Worm (Caenorhabditis elegans) whole organism, L4 larva: ENCODE measurements around the gene F46B6.2.
A peak's percentile ranks its signal among the peaks of the same experiment; 100 is the strongest.

Experiments
- D1046.2 ChIP-seq: fragments of 200-800 bp; sonication (Bioruptor generic); IDR thresholded peaks from 2 replicates; pipeline ENCODE4 v1.3.6; 2022; ENCODE audit warnings: missing genetic modification characterization, missing compliant biosample characterization
- F26F4.8 ChIP-seq: fragments of 200-800 bp; sonication (Bioruptor generic); conservative IDR thresholded peaks from 2 replicates; pipeline ENCODE4 v1.3.6; 2022; ENCODE audit warnings: missing genetic modification characterization, missing compliant biosample characterization
- R02D3.7 ChIP-seq: fragments of 150-350 bp; sonication (generic microtip); optimal IDR thresholded peaks from 3 replicates; lab custom pipeline; 2014; ENCODE audit warnings: missing biosample characterization, missing genetic modification characterization
- T20F7.1 ChIP-seq: fragments of 200-800 bp; sonication (Bioruptor generic); optimal IDR thresholded peaks from 2 replicates; lab custom pipeline; 2018; ENCODE audit warnings: mild to moderate bottlenecking, missing genetic modification characterization, missing compliant biosample characterization
- ZK337.2 ChIP-seq: fragments of 200-800 bp; sonication (Bioruptor generic); IDR thresholded peaks from 2 replicates; pipeline ENCODE4 v1.3.6; 2022; ENCODE audit warnings: missing genetic modification reagents, missing genetic modification characterization, missing compliant biosample characterization
- aha-1 ChIP-seq: fragments of 150-350 bp; peaks from one replicate; lab custom pipeline; 2014; ENCODE audit warnings: missing biosample characterization, missing genetic modification characterization
- arid-1 ChIP-seq: fragments of 200-800 bp; sonication (Bioruptor generic); conservative IDR thresholded peaks from 2 replicates; pipeline ENCODE4 v1.3.6; 2022; ENCODE audit warnings: missing genetic modification reagents, missing genetic modification characterization, missing compliant biosample characterization
- ceh-62 ChIP-seq: sonication (generic microtip); optimal IDR thresholded peaks from 2 replicates; lab custom pipeline; 2017; ENCODE audit warnings: missing biosample characterization, missing genetic modification characterization
- ceh-82 ChIP-seq: sonication (generic microtip); optimal IDR thresholded peaks from 2 replicates; lab custom pipeline; 2017; ENCODE audit warnings: missing biosample characterization, missing genetic modification characterization
- ces-1 ChIP-seq: fragments of 150-350 bp; sonication (generic microtip); optimal IDR thresholded peaks from 4 replicates; lab custom pipeline; 2014; ENCODE audit warnings: missing biosample characterization, missing genetic modification reagents, missing genetic modification characterization
- daf-12 ChIP-seq: fragments of 150-350 bp; optimal IDR thresholded peaks from 2 replicates; lab custom pipeline; 2014; ENCODE audit warnings: missing biosample characterization, missing genetic modification reagents, missing genetic modification characterization
- daf-16 ChIP-seq, 3 experiments: sonication (generic microtip); optimal IDR thresholded peaks; 2 replicates each; lab custom pipeline; 2016 to 2017; ENCODE audit warnings: missing genetic modification characterization in 3 of 3, missing genetic modification reagents in 3 of 3, mild to moderate bottlenecking in 2 of 3, missing compliant biosample characterization in 2 of 3, missing biosample characterization in 1 of 3, moderate library complexity in 1 of 3
- dmd-6 ChIP-seq: fragments of 200-800 bp; sonication (Bioruptor generic); IDR thresholded peaks from 2 replicates; pipeline ENCODE4 v1.3.6; 2022; ENCODE audit warnings: missing genetic modification reagents, missing genetic modification characterization, missing compliant biosample characterization
- dmd-8 ChIP-seq: fragments of 200-800 bp; sonication (Bioruptor generic); IDR thresholded peaks from 2 replicates; pipeline ENCODE4 v1.3.6; 2022; ENCODE audit warnings: missing genetic modification characterization, missing compliant biosample characterization
- dmd-9 ChIP-seq: fragments of 200-800 bp; sonication (Bioruptor generic); IDR thresholded peaks from 2 replicates; pipeline ENCODE4 v1.3.6; 2022; ENCODE audit warnings: missing genetic modification reagents, missing genetic modification characterization, missing compliant biosample characterization
- dpl-1 ChIP-seq: fragments of 150-350 bp; optimal IDR thresholded peaks from 2 replicates; lab custom pipeline; 2014; ENCODE audit warnings: missing biosample characterization, missing genetic modification reagents, missing genetic modification characterization
- dve-1 ChIP-seq: sonication (generic microtip); optimal IDR thresholded peaks from 2 replicates; lab custom pipeline; 2017; ENCODE audit warnings: antibody characterized with exemption, mild to moderate bottlenecking, missing genetic modification characterization, missing compliant biosample characterization; ENCODE audit not compliant: insufficient read depth
- egl-27 ChIP-seq: sonication (generic microtip); optimal IDR thresholded peaks from 3 replicates; lab custom pipeline; 2017; ENCODE audit warnings: missing biosample characterization, missing genetic modification reagents, missing genetic modification characterization
- egl-43 ChIP-seq: fragments of 200-800 bp; sonication (Bioruptor generic); IDR thresholded peaks from 2 replicates; pipeline ENCODE4 v1.3.6; 2022; ENCODE audit warnings: missing genetic modification reagents, missing genetic modification characterization, missing compliant biosample characterization
- fos-1 ChIP-seq: fragments of 150-350 bp; optimal IDR thresholded peaks from 2 replicates; lab custom pipeline; 2014; ENCODE audit warnings: missing biosample characterization, missing genetic modification characterization
- hlh-11 ChIP-seq: fragments of 200-800 bp; sonication (Bioruptor generic); optimal IDR thresholded peaks from 2 replicates; lab custom pipeline; 2018; ENCODE audit warnings: mild to moderate bottlenecking, missing genetic modification characterization, missing compliant biosample characterization
- hlh-30 ChIP-seq: sonication (generic microtip); optimal IDR thresholded peaks from 2 replicates; lab custom pipeline; 2017; ENCODE audit warnings: antibody characterized with exemption, mild to moderate bottlenecking, missing genetic modification characterization, missing compliant biosample characterization; ENCODE audit not compliant: insufficient read depth
- hmg-1.1 ChIP-seq: fragments of 200-800 bp; sonication (Bioruptor generic); IDR thresholded peaks from 2 replicates; pipeline ENCODE4 v1.3.6; 2022; ENCODE audit warnings: missing genetic modification reagents, missing genetic modification characterization, missing compliant biosample characterization
- lin-1 ChIP-seq: fragments of 200-800 bp; sonication (Bioruptor generic); IDR thresholded peaks from 2 replicates; pipeline ENCODE4 v1.3.6; 2022; ENCODE audit warnings: missing genetic modification reagents, missing genetic modification characterization, missing compliant biosample characterization
- lin-15B ChIP-seq: fragments of 150-350 bp; sonication (generic microtip); optimal IDR thresholded peaks from 3 replicates; lab custom pipeline; 2014; ENCODE audit warnings: missing biosample characterization, missing genetic modification characterization
- lin-29 ChIP-seq: fragments of 200-800 bp; sonication (Bioruptor generic); IDR thresholded peaks from 2 replicates; pipeline ENCODE4 v1.3.6; 2022; ENCODE audit warnings: missing genetic modification reagents, missing genetic modification characterization, missing compliant biosample characterization
- lin-38 ChIP-seq: fragments of 200-800 bp; sonication (Bioruptor generic); IDR thresholded peaks from 2 replicates; pipeline ENCODE4 v1.3.6; 2022; ENCODE audit warnings: missing genetic modification reagents, missing genetic modification characterization, missing compliant biosample characterization
- madf-5 ChIP-seq, 2 experiments: fragments of 200-800 bp; sonication (Bioruptor generic); IDR thresholded peaks; 2 replicates each; pipeline ENCODE4 v1.3.6; 2022; ENCODE audit warnings: missing compliant biosample characterization in 2 of 2, missing genetic modification characterization in 2 of 2
- mdt-29 ChIP-seq: fragments of 200-800 bp; sonication (Bioruptor generic); IDR thresholded peaks from 2 replicates; pipeline ENCODE4 v1.3.6; 2022; ENCODE audit warnings: missing genetic modification reagents, missing genetic modification characterization, missing compliant biosample characterization
- mep-1 ChIP-seq: fragments of 150-350 bp; sonication (generic microtip); optimal IDR thresholded peaks from 3 replicates; lab custom pipeline; 2014; ENCODE audit warnings: missing biosample characterization, missing genetic modification characterization
- mxl-3 ChIP-seq: fragments of 200-800 bp; sonication (Bioruptor generic); optimal IDR thresholded peaks from 2 replicates; lab custom pipeline; 2018; ENCODE audit warnings: mild to moderate bottlenecking, missing genetic modification characterization, missing compliant biosample characterization
- nhr-10 ChIP-seq: fragments of 150-350 bp; optimal IDR thresholded peaks from 2 replicates; lab custom pipeline; 2014; ENCODE audit warnings: missing biosample characterization, missing genetic modification characterization
- nhr-237 ChIP-seq: sonication (generic microtip); optimal IDR thresholded peaks from 2 replicates; lab custom pipeline; 2017; ENCODE audit warnings: missing biosample characterization, missing genetic modification characterization
- nhr-25 ChIP-seq: sonication (generic microtip); optimal IDR thresholded peaks from 2 replicates; lab custom pipeline; 2017; ENCODE audit warnings: missing genetic modification characterization, mild to moderate bottlenecking, missing compliant biosample characterization, antibody characterized with exemption, moderate library complexity, borderline replicate concordance; ENCODE audit not compliant: insufficient read depth
- nhr-28 ChIP-seq: fragments of 150-350 bp; optimal IDR thresholded peaks from 2 replicates; lab custom pipeline; 2014; ENCODE audit warnings: missing biosample characterization, missing genetic modification characterization
- nhr-48 ChIP-seq: sonication (generic microtip); optimal IDR thresholded peaks from 2 replicates; lab custom pipeline; 2016; ENCODE audit warnings: mild to moderate bottlenecking, missing genetic modification characterization, missing compliant biosample characterization
- nhr-77 ChIP-seq: fragments of 150-350 bp; optimal IDR thresholded peaks from 2 replicates; lab custom pipeline; 2014; ENCODE audit warnings: missing biosample characterization, missing genetic modification characterization
- pqm-1 ChIP-seq: sonication (generic microtip); optimal IDR thresholded peaks from 2 replicates; lab custom pipeline; 2017; ENCODE audit warnings: missing biosample characterization, missing genetic modification characterization
- saeg-2 ChIP-seq: fragments of 200-800 bp; sonication (Bioruptor generic); IDR thresholded peaks from 2 replicates; pipeline ENCODE4 v1.3.6; 2022; ENCODE audit warnings: missing genetic modification reagents, missing genetic modification characterization, missing compliant biosample characterization
- set-16 ChIP-seq: fragments of 200-800 bp; sonication (Bioruptor generic); IDR thresholded peaks from 2 replicates; pipeline ENCODE4 v1.3.6; 2022; ENCODE audit warnings: missing genetic modification reagents, missing genetic modification characterization, missing compliant biosample characterization
- skn-1 ChIP-seq: fragments of 150-350 bp; optimal IDR thresholded peaks from 2 replicates; lab custom pipeline; 2014; ENCODE audit warnings: missing biosample characterization, missing genetic modification characterization
- spr-3 ChIP-seq: fragments of 200-800 bp; sonication (Bioruptor generic); optimal IDR thresholded peaks from 2 replicates; lab custom pipeline; 2018; ENCODE audit warnings: mild to moderate bottlenecking, missing genetic modification characterization, missing compliant biosample characterization
- zag-1 ChIP-seq: fragments of 150-350 bp; optimal IDR thresholded peaks from 2 replicates; lab custom pipeline; 2014; ENCODE audit warnings: missing biosample characterization, missing genetic modification characterization
- zfp-2 ChIP-seq: sonication (generic microtip); optimal IDR thresholded peaks from 2 replicates; lab custom pipeline; 2016; ENCODE audit warnings: mild to moderate bottlenecking, missing genetic modification characterization, missing compliant biosample characterization
- zfp-3 ChIP-seq: fragments of 200-800 bp; sonication (Bioruptor generic); conservative IDR thresholded peaks from 2 replicates; pipeline ENCODE4 v1.3.6; 2022; ENCODE audit warnings: missing genetic modification reagents, missing genetic modification characterization, missing compliant biosample characterization
- zip-2 ChIP-seq: fragments of 150-350 bp; optimal IDR thresholded peaks from 2 replicates; lab custom pipeline; 2014; ENCODE audit warnings: missing biosample characterization, missing genetic modification characterization
- ztf-7 ChIP-seq: fragments of 150-350 bp; optimal IDR thresholded peaks from 2 replicates; lab custom pipeline; 2014; ENCODE audit warnings: missing biosample characterization, missing genetic modification characterization

The F46B6.2 gene

DNA sequence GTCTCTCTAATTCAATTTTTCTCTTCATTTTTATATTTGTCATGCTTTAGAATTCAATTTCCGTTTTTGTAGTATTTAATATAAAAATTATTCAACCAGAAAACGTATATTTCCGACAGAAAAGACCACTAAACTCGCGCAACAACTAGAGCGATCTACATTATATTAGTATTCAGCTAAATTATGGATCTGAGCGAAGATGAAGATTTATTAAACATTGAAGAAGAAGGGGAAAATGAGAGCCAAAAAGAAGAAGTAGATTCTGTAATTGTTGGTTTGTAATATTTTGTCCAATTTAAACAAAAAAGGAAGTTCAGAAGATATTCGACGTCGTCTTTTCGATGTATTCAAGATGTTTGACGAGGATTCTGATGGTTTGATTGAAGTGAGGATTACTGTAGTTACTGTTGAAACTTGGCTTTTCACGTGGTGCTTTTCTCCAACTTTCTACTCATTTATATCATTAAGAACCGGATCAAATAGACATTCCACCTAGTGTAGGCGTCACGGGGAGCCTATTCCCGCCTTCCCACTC lies 38.1 kb upstream of the F46B6.2 start, which contains the start of gene cal-7 (continued):
- TF ChIP-seq hmg-1.1 (GFP tag; lab: Robert Waterston, UW): peak; percentile 33; the same call in 1 of the 2 replicates
- no peak for TF ChIP-seq egl-27 (tag; lab: Kevin White, UChicago)
- no peak for TF ChIP-seq nhr-237 (tag; lab: Kevin White, UChicago)
- TF ChIP-seq ces-1 (GFP tag; lab: Kevin White, UChicago): no peak
- no peak for TF ChIP-seq zag-1
- TF ChIP-seq nhr-25: no peak
- TF ChIP-seq D1046.2 (GFP tag; lab: Robert Waterston, UW): no peak
- TF ChIP-seq dpl-1 (GFP tag; lab: Kevin White, UChicago): no peak
- TF ChIP-seq dmd-8: no peak
- TF ChIP-seq nhr-77 (tag; lab: Kevin White, UChicago): peak; percentile 2
- TF ChIP-seq saeg-2: 0 out of 2 replicates have a peak, but pooled peaks have one; percentile 42
- TF ChIP-seq ceh-62: no peak
- TF ChIP-seq egl-43 (GFP tag; lab: Robert Waterston, UW): no peak
- TF ChIP-seq nhr-48 (tag; lab: Kevin White, UChicago): peak; percentile 30
- TF ChIP-seq F26F4.8 (GFP tag; lab: Robert Waterston, UW): no peak
- no peak for TF ChIP-seq lin-15B (tag; lab: Kevin White, UChicago)
- TF ChIP-seq dve-1: peak; percentile 43
- no peak for TF ChIP-seq dmd-9 (GFP tag; lab: Robert Waterston, UW)
- no peak for TF ChIP-seq arid-1 (GFP tag; lab: Robert Waterston, UW)
- TF ChIP-seq madf-5 (GFP tag; IDR thresholded peaks at IDR 0.05; lab: Robert Waterston, UW): no peak
- TF ChIP-seq zfp-3: 0 out of 2 replicates have a peak, but pooled peaks have one; percentile 42
- TF ChIP-seq fos-1: no peak
- TF ChIP-seq aha-1 (tag; lab: Kevin White, UChicago): peak; percentile 0
- TF ChIP-seq ceh-82: no peak
- TF ChIP-seq mdt-29: no peak
- TF ChIP-seq daf-16 (GFP tag; optimal IDR thresholded peaks at IDR 0.05; lab: Kevin White, UChicago): no peak
- peak; percentile 2 for TF ChIP-seq daf-16 (tag; optimal IDR thresholded peaks at IDR 0.05; lab: Kevin White, UChicago)
- TF ChIP-seq lin-38 (GFP tag; lab: Robert Waterston, UW): 0 out of 2 replicates have a peak, but pooled peaks have one; percentile 20

DNA sequence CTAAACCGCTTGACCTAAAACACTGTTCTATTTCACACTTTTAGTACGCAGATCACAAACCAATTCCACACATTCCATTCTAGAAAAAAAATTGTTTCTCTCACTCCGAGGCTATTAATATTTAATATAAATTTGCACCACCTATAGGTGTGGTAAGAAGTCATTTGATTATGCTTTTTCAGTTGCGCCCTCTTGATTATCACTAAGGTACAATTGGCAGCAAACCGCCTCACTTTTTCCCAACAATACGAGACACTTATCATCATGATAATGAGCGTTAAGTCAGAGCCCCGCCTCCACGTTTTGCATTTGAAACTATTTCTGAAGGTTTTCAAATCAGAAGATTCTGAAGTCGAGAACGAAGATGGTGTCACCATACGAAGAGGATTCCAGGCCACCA lies 34.8 kb upstream of the F46B6.2 start, which contains the start of gene aqp-4:
aqp-4 (plus strand) TSS at position 270 of the 400 bp plus-strand sequence.
- TF ChIP-seq ztf-7: no peak
- TF ChIP-seq mdt-29: no peak
- no peak for TF ChIP-seq daf-16 (GFP tag; optimal IDR thresholded peaks at IDR 0.05; lab: Kevin White, UChicago)
- peak; percentile 28 for TF ChIP-seq daf-16 (tag; optimal IDR thresholded peaks at IDR 0.05; lab: Kevin White, UChicago)
- no peak for TF ChIP-seq mep-1 (tag; lab: Kevin White, UChicago)
- TF ChIP-seq ZK337.2 (GFP tag; lab: Robert Waterston, UW): no peak
- TF ChIP-seq dmd-6 (GFP tag; lab: Robert Waterston, UW): peak; percentile 43; the same call in 1 of the 2 replicates
- TF ChIP-seq hlh-30 (tag; lab: Kevin White, UChicago): peak; percentile 6
- TF ChIP-seq hlh-11: peak; percentile 18
- TF ChIP-seq nhr-10 (tag; lab: Kevin White, UChicago): no peak
- no peak for TF ChIP-seq daf-12 (tag; lab: Kevin White, UChicago)
- no peak for TF ChIP-seq T20F7.1 (GFP tag; lab: Kevin White, UChicago)
- no peak for TF ChIP-seq saeg-2
- peak; percentile 59 for TF ChIP-seq pqm-1 (tag; lab: Kevin White, UChicago)
- no peak for TF ChIP-seq spr-3 (GFP tag; lab: Kevin White, UChicago)
- TF ChIP-seq set-16 (GFP tag; lab: Robert Waterston, UW): no peak
- no peak for TF ChIP-seq lin-15B (tag; lab: Kevin White, UChicago)
- peak; percentile 47 for TF ChIP-seq nhr-28 (tag; lab: Kevin White, UChicago)
- TF ChIP-seq skn-1: no peak
- TF ChIP-seq mxl-3 (GFP tag; lab: Kevin White, UChicago): no peak
- no peak for TF ChIP-seq lin-38 (GFP tag; lab: Robert Waterston, UW)
- TF ChIP-seq dpl-1 (GFP tag; lab: Kevin White, UChicago): no peak
- no peak for TF ChIP-seq lin-1 (GFP tag; lab: Robert Waterston, UW)
- TF ChIP-seq lin-29 (GFP tag; lab: Robert Waterston, UW): no peak
- TF ChIP-seq hmg-1.1 (GFP tag; lab: Robert Waterston, UW): no peak
- no peak for TF ChIP-seq zfp-2
- TF ChIP-seq dmd-9 (GFP tag; lab: Robert Waterston, UW): no peak
- no peak for TF ChIP-seq zip-2
- no peak for TF ChIP-seq R02D3.7 (tag; lab: Kevin White, UChicago)
